Worm (Caenorhabditis elegans) whole organism, L1 larva: ENCODE data around the gene elp-1.

Experiments used
- C34B4.2 ChIP-seq: sonication (generic microtip); optimal IDR thresholded peaks from 2 replicates; lab custom pipeline; 2017; ENCODE audit warnings: mild to moderate bottlenecking, missing genetic modification characterization, missing compliant biosample characterization
- F16B12.6 ChIP-seq: fragments of 150-350 bp; optimal IDR thresholded peaks from 2 replicates; lab custom pipeline; 2014; ENCODE audit warnings: missing biosample characterization, missing genetic modification characterization
- blmp-1 ChIP-seq: fragments of 150-350 bp; optimal IDR thresholded peaks from 2 replicates; lab custom pipeline; 2014; ENCODE audit warnings: missing biosample characterization, missing genetic modification characterization
- ceh-88 ChIP-seq: fragments of 200-800 bp; sonication (Bioruptor generic); IDR thresholded peaks from 2 replicates; pipeline ENCODE4 v1.3.6; 2022; ENCODE audit warnings: missing genetic modification characterization, missing compliant biosample characterization
- ceh-90 ChIP-seq: sonication (generic microtip); optimal IDR thresholded peaks from 2 replicates; lab custom pipeline; 2016; ENCODE audit warnings: missing genetic modification characterization, missing compliant biosample characterization
- dsc-1 ChIP-seq: sonication (generic microtip); optimal IDR thresholded peaks from 2 replicates; lab custom pipeline; 2016; ENCODE audit warnings: mild to moderate bottlenecking, missing genetic modification characterization, missing compliant biosample characterization
- efl-1 ChIP-seq, 4 experiments: fragments of 150-350 bp; optimal IDR thresholded peaks in 3 of 4; peaks in 1 of 4; 1 replicate in 1 of 4; 2 replicates in 3 of 4; lab custom pipeline; 2014; ENCODE audit warnings: missing biosample characterization in 2 of 4, missing genetic modification characterization in 2 of 4, missing genetic modification reagents in 2 of 4
- efl-3 ChIP-seq: fragments of 200-800 bp; sonication (Bioruptor generic); optimal IDR thresholded peaks from 2 replicates; lab custom pipeline; 2018; ENCODE audit warnings: mild to moderate bottlenecking, missing genetic modification characterization, missing compliant biosample characterization
- egl-13 ChIP-seq: sonication (generic microtip); optimal IDR thresholded peaks from 2 replicates; lab custom pipeline; 2016; ENCODE audit warnings: missing genotype, missing genetic modification reagents, missing genetic modification characterization, missing compliant biosample characterization
- elt-2 ChIP-seq: sonication (generic microtip); optimal IDR thresholded peaks from 2 replicates; lab custom pipeline; 2016; ENCODE audit warnings: missing genetic modification characterization, mild to moderate bottlenecking, inconsistent platforms, missing compliant biosample characterization, missing genetic modification reagents
- fkh-8 ChIP-seq: sonication (generic microtip); optimal IDR thresholded peaks from 2 replicates; lab custom pipeline; 2016; ENCODE audit warnings: mild to moderate bottlenecking, missing genetic modification characterization, missing compliant biosample characterization
- fos-1 ChIP-seq: fragments of 150-350 bp; optimal IDR thresholded peaks from 2 replicates; lab custom pipeline; 2014; ENCODE audit warnings: missing biosample characterization, missing genetic modification characterization
- irx-1 ChIP-seq: sonication (generic microtip); optimal IDR thresholded peaks from 2 replicates; lab custom pipeline; 2016; ENCODE audit warnings: missing genetic modification characterization, missing compliant biosample characterization
- lin-13 ChIP-seq: fragments of 150-350 bp; optimal IDR thresholded peaks from 2 replicates; lab custom pipeline; 2014; ENCODE audit warnings: missing biosample characterization, missing genetic modification reagents, missing genetic modification characterization
- lin-14 ChIP-seq: fragments of 200-800 bp; sonication (Bioruptor generic); optimal IDR thresholded peaks from 2 replicates; lab custom pipeline; 2018; ENCODE audit warnings: mild to moderate bottlenecking, missing genetic modification characterization, moderate library complexity, missing compliant biosample characterization
- lin-35 ChIP-seq, 2 experiments: fragments of 150-350 bp; optimal IDR thresholded peaks; 2 replicates each; lab custom pipeline; 2014; ENCODE audit warnings: missing biosample characterization in 2 of 2, missing genetic modification characterization in 2 of 2, missing genetic modification reagents in 2 of 2
- lin-39 ChIP-seq: fragments of 150-350 bp; optimal IDR thresholded peaks from 2 replicates; lab custom pipeline; 2014; ENCODE audit warnings: missing biosample characterization, missing genetic modification reagents, missing genetic modification characterization
- lir-3 ChIP-seq: sonication (generic microtip); optimal IDR thresholded peaks from 2 replicates; lab custom pipeline; 2016; ENCODE audit warnings: mild to moderate bottlenecking, missing genetic modification characterization, moderate library complexity, missing compliant biosample characterization; ENCODE audit not compliant: poor library complexity
- lsy-2 ChIP-seq, 2 experiments: fragments of 150-350 bp; optimal IDR thresholded peaks; 2 replicates each; lab custom pipeline; 2014; ENCODE audit warnings: missing biosample characterization in 2 of 2, missing genetic modification characterization in 2 of 2
- mdl-1 ChIP-seq, 2 experiments: fragments of 150-350 bp; optimal IDR thresholded peaks; 2 replicates each; lab custom pipeline; 2014 to 2017; ENCODE audit warnings: missing biosample characterization in 2 of 2, missing genetic modification characterization in 2 of 2, inconsistent platforms in 1 of 2
- mef-2 ChIP-seq: fragments of 150-350 bp; optimal IDR thresholded peaks from 2 replicates; lab custom pipeline; 2014; ENCODE audit warnings: missing biosample characterization, missing genetic modification characterization
- mep-1 ChIP-seq: fragments of 150-350 bp; optimal IDR thresholded peaks from 2 replicates; lab custom pipeline; 2014; ENCODE audit warnings: missing biosample characterization, missing genetic modification characterization
- nhr-11 ChIP-seq: fragments of 150-350 bp; optimal IDR thresholded peaks from 2 replicates; lab custom pipeline; 2014; ENCODE audit warnings: missing biosample characterization, missing genetic modification characterization
- nhr-12 ChIP-seq: sonication (generic microtip); optimal IDR thresholded peaks from 2 replicates; lab custom pipeline; 2017; ENCODE audit warnings: missing biosample characterization, missing genetic modification characterization
- nhr-19 ChIP-seq: fragments of 200-800 bp; sonication (Bioruptor generic); conservative IDR thresholded peaks from 2 replicates; pipeline ENCODE4 v1.3.6; 2022; ENCODE audit warnings: missing genetic modification characterization, missing compliant biosample characterization
- nhr-20 ChIP-seq: sonication (generic microtip); optimal IDR thresholded peaks from 2 replicates; lab custom pipeline; 2016; ENCODE audit warnings: mild to moderate bottlenecking, missing genetic modification characterization, missing compliant biosample characterization
- nhr-47 ChIP-seq: sonication (generic microtip); optimal IDR thresholded peaks from 2 replicates; lab custom pipeline; 2016; ENCODE audit warnings: mild to moderate bottlenecking, missing genetic modification characterization, moderate library complexity, missing compliant biosample characterization
- nhr-71 ChIP-seq: sonication (generic microtip); optimal IDR thresholded peaks from 2 replicates; lab custom pipeline; 2016; ENCODE audit warnings: mild to moderate bottlenecking, missing genetic modification characterization, moderate library complexity, missing compliant biosample characterization
- nhr-85 ChIP-seq: sonication (generic microtip); peaks from one replicate; lab custom pipeline; 2016; ENCODE audit warnings: missing genetic modification characterization, inconsistent platforms, missing compliant biosample characterization
- pag-3 ChIP-seq: sonication (generic microtip); optimal IDR thresholded peaks from 2 replicates; lab custom pipeline; 2017; ENCODE audit warnings: missing genetic modification characterization, mild to moderate bottlenecking, missing compliant biosample characterization, antibody characterized with exemption, borderline replicate concordance; ENCODE audit not compliant: insufficient read depth
- pax-3 ChIP-seq: fragments of 200-800 bp; sonication (Bioruptor generic); optimal IDR thresholded peaks from 2 replicates; lab custom pipeline; 2018; ENCODE audit warnings: mild to moderate bottlenecking, missing genetic modification characterization, moderate library complexity, missing compliant biosample characterization
- rnt-1 ChIP-seq: sonication (generic microtip); optimal IDR thresholded peaks from 2 replicates; lab custom pipeline; 2016; ENCODE audit warnings: mild to moderate bottlenecking, missing genetic modification characterization, moderate library complexity, missing compliant biosample characterization
- skn-1 ChIP-seq: fragments of 150-350 bp; optimal IDR thresholded peaks from 2 replicates; lab custom pipeline; 2014; ENCODE audit warnings: missing biosample characterization, missing genetic modification characterization
- snu-23 ChIP-seq: sonication (generic microtip); optimal IDR thresholded peaks from 2 replicates; lab custom pipeline; 2016; ENCODE audit warnings: missing genetic modification characterization, missing compliant biosample characterization
- sox-4 ChIP-seq: sonication (generic microtip); optimal IDR thresholded peaks from 2 replicates; lab custom pipeline; 2016; ENCODE audit warnings: missing genetic modification characterization, missing compliant biosample characterization
- sptf-1 ChIP-seq: fragments of 150-350 bp; optimal IDR thresholded peaks from 2 replicates; lab custom pipeline; 2014; ENCODE audit warnings: missing biosample characterization, missing genetic modification characterization
- swsn-7 ChIP-seq: sonication (generic microtip); optimal IDR thresholded peaks from 2 replicates; lab custom pipeline; 2016; ENCODE audit warnings: missing genetic modification characterization, missing compliant biosample characterization
- unc-130 ChIP-seq: fragments of 150-350 bp; optimal IDR thresholded peaks from 2 replicates; lab custom pipeline; 2017; ENCODE audit warnings: missing biosample characterization, missing genetic modification characterization, inconsistent platforms
- unc-62 ChIP-seq: fragments of 150-350 bp; optimal IDR thresholded peaks from 2 replicates; lab custom pipeline; 2014; ENCODE audit warnings: missing biosample characterization, missing genetic modification reagents, missing genetic modification characterization
- unc-98 ChIP-seq: fragments of 200-800 bp; sonication (Bioruptor generic); IDR thresholded peaks from 2 replicates; pipeline ENCODE4 v1.3.6; 2022; ENCODE audit warnings: missing genetic modification characterization, missing compliant biosample characterization
- ztf-4 ChIP-seq: fragments of 150-350 bp; optimal IDR thresholded peaks from 2 replicates; lab custom pipeline; 2014; ENCODE audit warnings: missing biosample characterization, missing genetic modification characterization

Gene elp-1

ce11 chrV:20782188-20782587, 12.2 kb upstream of the elp-1 start (continued):
- TF ChIP-seq lir-3 (no peak), lin-14 (peak; percentile 93), nhr-71 (tag; lab: Kevin White, UChicago) (peak; percentile 91)

ce11 chrV:20781346-20781952, 11.5 kb upstream of the elp-1 start:
- peak; percentile 27 for TF ChIP-seq unc-62 (GFP tag; lab: Kevin White, UChicago)
- TF ChIP-seq mdl-1 (tag; optimal IDR thresholded peaks at IDR 0.05; lab: Kevin White, UChicago) = no peak
- TF ChIP-seq efl-1 (optimal IDR thresholded peaks at IDR 0.05; lab: Kevin White, UChicago) = no peak
- TF ChIP-seq efl-1 (GFP tag; optimal IDR thresholded peaks at IDR 0.05 in 1 of 2; lab: Kevin White, UChicago) = peak in 1 of 2 experiments; percentile 54

DNA sequence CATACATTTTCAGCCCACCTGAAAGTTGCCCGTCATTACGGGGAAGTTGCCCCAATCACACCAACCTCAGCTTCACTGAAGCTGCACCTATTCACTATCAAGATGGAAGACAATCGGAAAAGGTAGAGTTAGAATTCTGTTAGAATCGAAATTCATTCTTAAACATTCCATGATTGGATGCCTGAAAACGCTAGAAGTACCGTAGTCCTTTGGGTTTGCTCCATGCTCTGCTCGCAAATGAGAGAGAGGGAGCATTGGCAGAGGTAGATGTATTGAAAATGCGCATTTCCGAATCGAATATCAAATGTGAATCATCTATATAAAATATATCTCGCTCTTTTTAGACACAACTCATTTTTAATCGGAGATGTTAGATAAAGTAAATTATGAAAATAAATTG, 10.4 kb upstream of the elp-1 start, which contains the start of gene hif-1:
hif-1 (plus strand) TSS at position 8 of the 400 bp plus-strand sequence.
- no peak for TF ChIP-seq unc-98 (GFP tag; lab: Robert Waterston, UW)
- TF ChIP-seq rnt-1 (tag; lab: Kevin White, UChicago) = peak; percentile 13
- peak in 1 of 2 experiments; percentile 57 for TF ChIP-seq lsy-2 (tag; optimal IDR thresholded peaks at IDR 0.05; lab: Kevin White, UChicago)
- TF ChIP-seq C34B4.2 (tag; lab: Kevin White, UChicago) = no peak
- TF ChIP-seq egl-13 = peak; percentile 31

ce11 chrV:20779707-20780346, 9.9 kb upstream of the elp-1 start:
- peak; percentile 78 for TF ChIP-seq sox-4 (tag; lab: Kevin White, UChicago)
- TF ChIP-seq nhr-20 (tag; lab: Kevin White, UChicago) = peak; percentile 48
- TF ChIP-seq lsy-2 (tag; optimal IDR thresholded peaks at IDR 0.05; lab: Kevin White, UChicago) = peak in 1 of 2 experiments; percentile 13
- no peak for TF ChIP-seq blmp-1
- peak; percentile 80 for TF ChIP-seq dsc-1 (tag; lab: Kevin White, UChicago)
- TF ChIP-seq skn-1 (tag; lab: Kevin White, UChicago) = no peak
- TF ChIP-seq nhr-19 (GFP tag; lab: Robert Waterston, UW) = peak; percentile 29
- no peak for TF ChIP-seq F16B12.6 (tag; lab: Kevin White, UChicago)
- TF ChIP-seq fkh-8 = peak; percentile 68
- no peak for TF ChIP-seq sptf-1 (tag; lab: Kevin White, UChicago)
- TF ChIP-seq swsn-7 (tag; lab: Kevin White, UChicago) = peak; percentile 27
- TF ChIP-seq nhr-71 (tag; lab: Kevin White, UChicago) = peak; percentile 57
- TF ChIP-seq fos-1 (tag; lab: Kevin White, UChicago) = peak; percentile 38
- peak; percentile 25 for TF ChIP-seq lin-14
- TF ChIP-seq lin-13 (GFP tag; lab: Kevin White, UChicago) = no peak
- peak; percentile 58 for TF ChIP-seq rnt-1 (tag; lab: Kevin White, UChicago)
- TF ChIP-seq pax-3 (tag; lab: Kevin White, UChicago) = peak; percentile 42
- TF ChIP-seq nhr-85 (tag; lab: Kevin White, UChicago) = peak; percentile 75
- TF ChIP-seq nhr-47 = peak; percentile 23
- TF ChIP-seq irx-1 (tag; lab: Kevin White, UChicago) = peak; percentile 1

DNA sequence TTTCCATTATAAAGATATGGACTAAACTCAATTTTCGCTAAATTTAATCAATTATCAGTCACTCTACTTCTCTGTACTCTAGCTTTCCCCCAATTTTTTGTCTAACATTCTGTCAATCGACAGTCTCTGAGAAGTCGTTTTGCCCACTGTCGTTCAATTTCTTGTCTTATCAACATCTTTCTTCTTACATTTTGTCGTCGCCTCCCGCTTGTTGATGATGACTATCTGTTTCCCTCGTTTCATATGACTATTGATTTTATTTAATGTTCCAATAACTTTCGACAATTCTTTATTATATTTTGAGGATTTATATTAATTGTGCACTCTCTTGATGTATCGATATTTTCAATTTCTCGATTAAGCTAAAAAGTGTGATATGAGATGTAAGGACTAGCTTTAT, 8.9 kb upstream of the elp-1 start:
- TF ChIP-seq lin-35 (GFP tag; optimal IDR thresholded peaks at IDR 0.05; lab: Kevin White, UChicago) (peak in 1 of 2 experiments; percentile 23), pag-3 (tag; lab: Kevin White, UChicago) (no peak), mef-2 (no peak), nhr-20 (tag; lab: Kevin White, UChicago) (no peak), mep-1 (tag; lab: Kevin White, UChicago) (peak; percentile 21), ceh-90 (no peak), snu-23 (no peak), unc-98 (GFP tag; lab: Robert Waterston, UW) (no peak), nhr-12 (no peak), C34B4.2 (tag; lab: Kevin White, UChicago) (no peak), ceh-88 (GFP tag; lab: Robert Waterston, UW) (no peak), irx-1 (tag; lab: Kevin White, UChicago) (no peak), ztf-4 (tag; lab: Kevin White, UChicago) (peak; percentile 32), efl-1 (optimal IDR thresholded peaks at IDR 0.05; lab: Kevin White, UChicago) (no peak), efl-1 (GFP tag; optimal IDR thresholded peaks at IDR 0.05 in 1 of 2; lab: Kevin White, UChicago) (no peak), unc-130 (tag; lab: Kevin White, UChicago) (no peak), elt-2 (tag; lab: Kevin White, UChicago) (peak; percentile 2), efl-3 (GFP tag; lab: Kevin White, UChicago) (no peak), lin-39 (tag; lab: Kevin White, UChicago) (no peak), nhr-71 (tag; lab: Kevin White, UChicago) (no peak), skn-1 (tag; lab: Kevin White, UChicago) (peak; percentile 6), nhr-11 (tag; lab: Kevin White, UChicago) (no peak), blmp-1 (peak; percentile 58)
